Worm (Caenorhabditis elegans): Measurements from ENCODE around the gene dnj-24.

dnj-24 gene

DNA sequence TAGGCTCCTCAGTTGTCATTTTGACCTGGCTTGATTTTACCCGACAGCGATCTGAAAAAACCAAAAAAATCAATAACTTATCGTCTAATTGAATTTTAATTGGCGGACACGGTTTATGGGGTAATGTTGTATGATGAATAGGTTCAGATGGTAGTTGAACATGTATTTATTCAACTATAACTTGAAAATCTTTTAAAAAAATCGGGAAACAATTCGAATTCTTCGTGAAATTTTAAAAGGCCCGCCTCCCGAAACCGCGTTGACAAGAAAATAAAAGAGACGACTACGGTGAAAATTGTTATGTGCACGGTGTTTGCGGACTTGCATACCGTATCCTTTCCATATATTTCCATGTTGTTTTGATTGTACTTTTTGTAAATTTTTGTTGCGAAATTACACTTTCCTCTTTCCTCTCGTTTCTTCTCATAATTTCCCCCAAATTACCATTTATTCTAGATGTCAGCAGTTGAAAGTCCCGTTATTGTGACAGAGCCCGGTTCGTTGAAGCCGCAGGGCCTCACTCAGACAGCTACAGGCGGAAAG is 18.9 kb upstream of the dnj-24 start, which contains the start of the genes T24G10.2 and disl-2 (continued):
- TF ChIP-seq xbp-1 (tag; optimal IDR thresholded peaks at IDR 0.05) = peak; percentile 51
- TF ChIP-seq snpc-4 (tag; optimal IDR thresholded peaks at IDR 0.05) = peak; percentile 21

- no peak for TF ChIP-seq nhr-77 (tag; optimal IDR thresholded peaks at IDR 0.05)
- no peak for TF ChIP-seq nhr-71 (tag; optimal IDR thresholded peaks at IDR 0.05)
- TF ChIP-seq hlh-4 (tag; optimal IDR thresholded peaks at IDR 0.05) = no peak
- no peak for TF ChIP-seq zip-4 (GFP tag; optimal IDR thresholded peaks at IDR 0.05)
- no peak for TF ChIP-seq nhr-84 (tag; optimal IDR thresholded peaks at IDR 0.05)
- TF ChIP-seq hpl-2 (GFP tag; optimal IDR thresholded peaks at IDR 0.05) = no peak
- TF ChIP-seq lsy-2 (tag; optimal IDR thresholded peaks at IDR 0.05) = no peak
- TF ChIP-seq isw-1 (GFP tag; IDR thresholded peaks at IDR 0.05) = no peak
- TF ChIP-seq nhr-12 (tag; optimal IDR thresholded peaks at IDR 0.05) = no peak
- TF ChIP-seq lin-13 (GFP tag; optimal IDR thresholded peaks at IDR 0.05) = no peak
- TF ChIP-seq ceh-63 (GFP tag; optimal IDR thresholded peaks at IDR 0.05) = no peak
- TF ChIP-seq lir-3 (tag; optimal IDR thresholded peaks at IDR 0.05; ENCODE audit: poor library complexity) = no peak
Measured at ce11 chrIII:5440540-5440939, 16.7 kb upstream of the dnj-24 start, which contains the start of gene W03A5.6. W03A5.6 (minus strand) TSS chrIII:5440640.

DNA sequence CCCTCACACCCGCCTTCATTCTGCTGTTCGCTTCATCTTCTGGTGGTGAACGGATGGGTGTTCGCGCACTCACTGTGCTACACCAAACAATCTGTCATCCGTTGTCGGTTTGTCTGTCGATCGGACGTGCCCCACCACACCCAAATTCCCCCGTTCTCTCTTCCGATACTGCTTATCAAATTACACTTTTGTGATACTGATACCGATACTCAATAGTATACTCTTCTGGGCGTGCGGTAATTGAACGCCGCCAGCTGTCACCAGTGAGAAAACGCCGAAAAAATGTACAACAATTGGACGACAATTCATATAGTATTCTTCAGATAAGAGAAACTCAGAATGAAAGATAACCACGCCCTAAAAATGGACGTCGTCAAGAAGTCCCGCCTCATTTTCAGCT is 14.2 kb upstream of the dnj-24 start:
- TF ChIP-seq snu-23 (GFP tag; optimal IDR thresholded peaks at IDR 0.05) = no peak
- peak in 1 of 6 experiments; percentile 1 for TF ChIP-seq elt-3 (tag; optimal IDR thresholded peaks at IDR 0.05)

ce11 chrIII:5436306-5436705 is 12.4 kb upstream of the dnj-24 start:
- peak; percentile 81 for TF ChIP-seq blmp-1 (tag; optimal IDR thresholded peaks at IDR 0.05)
- TF ChIP-seq tbx-2 (tag; optimal IDR thresholded peaks at IDR 0.05) = no peak

ce11 chrIII:5427096-5427495 is 3.2 kb upstream of the dnj-24 start:
- TF ChIP-seq nhr-77 (tag; optimal IDR thresholded peaks at IDR 0.05) = no peak
- TF ChIP-seq zag-1 (tag; optimal IDR thresholded peaks at IDR 0.05) = no peak
- TF ChIP-seq aly-2 (tag; optimal IDR thresholded peaks at IDR 0.05) = no peak
- no peak for TF ChIP-seq egl-13 (tag; optimal IDR thresholded peaks at IDR 0.05)
- TF ChIP-seq nhr-19 (GFP tag; conservative IDR thresholded peaks at IDR 0.05) = no peak
- TF ChIP-seq ceh-82 (tag; optimal IDR thresholded peaks at IDR 0.05) = no peak
- no peak for TF ChIP-seq ces-1 (GFP tag; optimal IDR thresholded peaks at IDR 0.05)
- no peak for TF ChIP-seq ztf-11 (tag; optimal IDR thresholded peaks at IDR 0.05)
- TF ChIP-seq blmp-1 (tag; optimal IDR thresholded peaks at IDR 0.05) = no peak
- no peak for TF ChIP-seq egl-27 (tag; optimal IDR thresholded peaks at IDR 0.05)
- TF ChIP-seq mdl-1 (tag; optimal IDR thresholded peaks at IDR 0.05) = no peak
- TF ChIP-seq nhr-12 (tag; optimal IDR thresholded peaks at IDR 0.05) = no peak
- no peak for TF ChIP-seq mab-9 (GFP tag; IDR thresholded peaks at IDR 0.05)
- no peak for TF ChIP-seq fos-1 (tag; optimal IDR thresholded peaks at IDR 0.05)
- no peak for TF ChIP-seq pag-3 (tag; optimal IDR thresholded peaks at IDR 0.05; ENCODE audit: borderline replicate concordance, insufficient read depth)
- no peak for TF ChIP-seq irx-1 (tag; optimal IDR thresholded peaks at IDR 0.05)
- TF ChIP-seq ama-1 (optimal IDR thresholded peaks at IDR 0.05) = no peak
- TF ChIP-seq unc-130 (tag; optimal IDR thresholded peaks at IDR 0.05) = no peak
- no peak for TF ChIP-seq nhr-84 (tag; optimal IDR thresholded peaks at IDR 0.05)

ce11 chrIII:5424363-5424762 is 480 bp upstream of the dnj-24 start:
- peak; percentile 8 for TF ChIP-seq lin-14 (GFP tag; optimal IDR thresholded peaks at IDR 0.05)
- no peak for TF ChIP-seq C16A3.4 (tag; optimal IDR thresholded peaks at IDR 0.05)
- TF ChIP-seq blmp-1 (tag; optimal IDR thresholded peaks at IDR 0.05) = peak; percentile 36
- no peak for TF ChIP-seq dpl-1 (GFP tag; optimal IDR thresholded peaks at IDR 0.05)
- no peak for TF ChIP-seq unc-98 (GFP tag; IDR thresholded peaks at IDR 0.05)
- TF ChIP-seq fkh-4 (tag; optimal IDR thresholded peaks at IDR 0.05; ENCODE audit: borderline replicate concordance) = no peak
- no peak for TF ChIP-seq mep-1 (tag; optimal IDR thresholded peaks at IDR 0.05)
